Fruit fly (Drosophila melanogaster) whole organism, embryonic: ENCODE measurements around the gene akirin.

Source experiments
- Abd-B ChIP-seq: fragments of 200-800 bp; sonication (Bioruptor generic); optimal IDR thresholded peaks from 2 replicates; lab custom pipeline; 2018; ENCODE audit warnings: missing biosample characterization, mild to moderate bottlenecking, missing genetic modification characterization, moderate library complexity
- CG1024 ChIP-seq: fragments of 200-800 bp; sonication (Bioruptor generic); IDR thresholded peaks from 2 replicates; pipeline ENCODE4 v1.3.6; 2022; ENCODE audit warnings: missing biosample characterization, missing genetic modification characterization
- CG10274 ChIP-seq: fragments of 200-800 bp; sonication (Bioruptor generic); optimal IDR thresholded peaks from 3 replicates; lab custom pipeline; 2017; ENCODE audit warnings: missing biosample characterization, mild to moderate bottlenecking, missing genetic modification characterization
- CG10543 ChIP-seq: fragments of 200-800 bp; sonication (Bioruptor generic); optimal IDR thresholded peaks from 3 replicates; lab custom pipeline; 2017; ENCODE audit warnings: missing biosample characterization, mild to moderate bottlenecking, missing genetic modification characterization, moderate library complexity
- CG11093 ChIP-seq: fragments of 200-800 bp; sonication (Bioruptor generic); IDR thresholded peaks from 3 replicates; pipeline ENCODE4 v1.3.6; 2022; ENCODE audit warnings: missing biosample characterization, missing genetic modification characterization
- CG13624 ChIP-seq: fragments of 200-800 bp; sonication (Bioruptor generic); optimal IDR thresholded peaks from 2 replicates; lab custom pipeline; 2016; ENCODE audit warnings: missing biosample characterization, missing genetic modification characterization
- CG15269 ChIP-seq: fragments of 200-800 bp; sonication (Bioruptor generic); optimal IDR thresholded peaks from 2 replicates; lab custom pipeline; 2018; ENCODE audit warnings: missing biosample characterization, mild to moderate bottlenecking, missing genetic modification characterization, moderate library complexity
- CG17328 ChIP-seq: fragments of 200-800 bp; sonication (Bioruptor generic); IDR thresholded peaks from 2 replicates; pipeline ENCODE4 v1.3.6; 2022; ENCODE audit warnings: missing biosample characterization, missing genetic modification characterization
- CG2875 ChIP-seq: fragments of 200-800 bp; sonication (Bioruptor generic); optimal IDR thresholded peaks from 2 replicates; lab custom pipeline; 2017; ENCODE audit warnings: missing biosample characterization, mild to moderate bottlenecking, missing genetic modification characterization, missing genetic modification reagents
- CG32532 ChIP-seq: fragments of 200-800 bp; sonication (Bioruptor generic); IDR thresholded peaks from 2 replicates; pipeline ENCODE4 v1.3.6; 2022; ENCODE audit warnings: missing biosample characterization, missing genetic modification characterization
- CG34224 ChIP-seq: fragments of 200-800 bp; sonication (Bioruptor generic); IDR thresholded peaks from 3 replicates; pipeline ENCODE4 v1.3.6; 2022; ENCODE audit warnings: missing biosample characterization, missing genetic modification characterization; ENCODE audit not compliant: partially characterized antibody
- CG34376 ChIP-seq: fragments of 200-800 bp; sonication (Bioruptor generic); optimal IDR thresholded peaks from 2 replicates; lab custom pipeline; 2018; ENCODE audit warnings: missing biosample characterization, mild to moderate bottlenecking, missing genetic modification characterization
- CG5245 ChIP-seq: fragments of 200-800 bp; sonication (Bioruptor generic); optimal IDR thresholded peaks from 3 replicates; lab custom pipeline; 2016; ENCODE audit warnings: missing biosample characterization, missing genetic modification characterization
- CG6175 ChIP-seq: fragments of 200-800 bp; sonication (Bioruptor generic); IDR thresholded peaks from 3 replicates; pipeline ENCODE4 v1.3.6; 2022; ENCODE audit warnings: missing biosample characterization, missing genetic modification characterization
- CG6689 ChIP-seq: fragments of 200-800 bp; sonication (Bioruptor generic); IDR thresholded peaks from 2 replicates; pipeline ENCODE4 v1.3.6; 2022; ENCODE audit warnings: missing biosample characterization, missing genetic modification characterization
- CG7928 ChIP-seq: fragments of 200-800 bp; sonication (Bioruptor generic); optimal IDR thresholded peaks from 2 replicates; lab custom pipeline; 2017; ENCODE audit warnings: missing biosample characterization, mild to moderate bottlenecking, missing genetic modification characterization
- CG8924 ChIP-seq: fragments of 200-800 bp; optimal IDR thresholded peaks from 3 replicates; lab custom pipeline; 2019; ENCODE audit warnings: missing biosample characterization, mild to moderate bottlenecking, missing genetic modification characterization, moderate library complexity
- CG9727 ChIP-seq: fragments of 200-800 bp; sonication (Bioruptor generic); optimal IDR thresholded peaks from 3 replicates; lab custom pipeline; 2017; ENCODE audit warnings: missing biosample characterization, mild to moderate bottlenecking, missing genetic modification characterization
- CrebB ChIP-seq: fragments of 200-800 bp; sonication (Bioruptor generic); optimal IDR thresholded peaks from 3 replicates; lab custom pipeline; 2018; ENCODE audit warnings: missing biosample characterization, mild to moderate bottlenecking, missing genetic modification characterization
- Deaf1 ChIP-seq: fragments of 200-800 bp; optimal IDR thresholded peaks from 3 replicates; lab custom pipeline; 2019; ENCODE audit warnings: missing biosample characterization, mild to moderate bottlenecking, missing genetic modification characterization, moderate library complexity
- Doc3 ChIP-seq: fragments of 200-800 bp; sonication (Bioruptor generic); IDR thresholded peaks from 3 replicates; pipeline ENCODE4 v1.3.6; 2022; ENCODE audit warnings: missing biosample characterization, missing genetic modification characterization; ENCODE audit not compliant: partially characterized antibody
- H2.0 ChIP-seq: fragments of 200-800 bp; sonication (Bioruptor generic); IDR thresholded peaks from 2 replicates; pipeline ENCODE4 v1.3.6; 2022; ENCODE audit warnings: missing biosample characterization, missing genetic modification characterization
- HLH3B ChIP-seq: fragments of 200-800 bp; sonication (Bioruptor generic); IDR thresholded peaks from 2 replicates; pipeline ENCODE4 v1.3.6; 2022; ENCODE audit warnings: missing biosample characterization, missing genetic modification characterization
- Sry-δ ChIP-seq: fragments of 200-800 bp; sonication (Bioruptor generic); optimal IDR thresholded peaks from 2 replicates; lab custom pipeline; 2016; ENCODE audit warnings: missing biosample characterization, missing genetic modification characterization
- Taf1 ChIP-seq: fragments of 200-800 bp; sonication (Bioruptor generic); IDR thresholded peaks from 2 replicates; pipeline ENCODE4 v1.3.6; 2022; ENCODE audit warnings: missing biosample characterization, missing genetic modification characterization
- amos ChIP-seq: fragments of 200-800 bp; sonication (Bioruptor generic); IDR thresholded peaks from 2 replicates; pipeline ENCODE4 v1.3.6; 2022; ENCODE audit warnings: missing biosample characterization, missing genetic modification characterization; ENCODE audit not compliant: partially characterized antibody
- ash1 ChIP-seq: fragments of 200-800 bp; sonication (Bioruptor generic); optimal IDR thresholded peaks from 2 replicates; lab custom pipeline; 2018; ENCODE audit warnings: missing biosample characterization, mild to moderate bottlenecking, missing genetic modification characterization
- bsh ChIP-seq, 2 experiments: fragments of 200-800 bp; sonication (Bioruptor generic); optimal IDR thresholded peaks; 2 replicates each; lab custom pipeline; 2017 to 2018; ENCODE audit warnings: mild to moderate bottlenecking in 2 of 2, missing biosample characterization in 2 of 2, missing genetic modification characterization in 2 of 2, moderate library complexity in 1 of 2
- chm ChIP-seq: fragments of 200-800 bp; sonication (Bioruptor generic); IDR thresholded peaks from 2 replicates; pipeline ENCODE4 v1.3.6; 2022; ENCODE audit warnings: missing biosample characterization, missing genetic modification characterization
- corto ChIP-seq: fragments of 200-800 bp; sonication (Bioruptor generic); optimal IDR thresholded peaks from 2 replicates; lab custom pipeline; 2016; ENCODE audit warnings: missing biosample characterization, mild to moderate bottlenecking, missing genetic modification characterization, moderate library complexity
- exex ChIP-seq: fragments of 200-800 bp; sonication (Bioruptor generic); optimal IDR thresholded peaks from 4 replicates; lab custom pipeline; 2018; ENCODE audit warnings: missing biosample characterization, mild to moderate bottlenecking, missing genetic modification characterization, moderate library complexity
- fd64A ChIP-seq: fragments of 200-800 bp; sonication (Bioruptor generic); optimal IDR thresholded peaks from 3 replicates; lab custom pipeline; 2018; ENCODE audit warnings: missing biosample characterization, mild to moderate bottlenecking, missing genetic modification characterization
- gce ChIP-seq: fragments of 200-800 bp; sonication (Bioruptor generic); IDR thresholded peaks from 3 replicates; pipeline ENCODE4 v1.3.6; 2022; ENCODE audit warnings: missing biosample characterization, missing genetic modification characterization
- hb ChIP-seq: fragments of 200-800 bp; sonication (Bioruptor generic); IDR thresholded peaks from 3 replicates; pipeline ENCODE4 v1.3.6; 2022; ENCODE audit warnings: missing biosample characterization, missing genetic modification characterization; ENCODE audit not compliant: partially characterized antibody
- jigr1 ChIP-seq: fragments of 200-800 bp; sonication (Bioruptor generic); IDR thresholded peaks from 3 replicates; pipeline ENCODE4 v1.3.6; 2022; ENCODE audit warnings: missing biosample characterization, missing genetic modification characterization
- jumu ChIP-seq: fragments of 200-800 bp; sonication (Bioruptor generic); optimal IDR thresholded peaks from 3 replicates; lab custom pipeline; 2016; ENCODE audit warnings: missing biosample characterization, missing genetic modification characterization
- nerfin-1 ChIP-seq: fragments of 200-800 bp; sonication (Bioruptor generic); optimal IDR thresholded peaks from 3 replicates; lab custom pipeline; 2019; ENCODE audit warnings: missing biosample characterization, mild to moderate bottlenecking, missing genetic modification characterization, moderate library complexity
- onecut ChIP-seq: fragments of 200-800 bp; sonication (Bioruptor generic); IDR thresholded peaks from 2 replicates; pipeline ENCODE4 v1.3.6; 2022; ENCODE audit warnings: missing biosample characterization, missing genetic modification characterization
- p53 ChIP-seq: fragments of 200-800 bp; sonication (Bioruptor generic); optimal IDR thresholded peaks from 2 replicates; lab custom pipeline; 2016; ENCODE audit warnings: missing biosample characterization, missing genetic modification characterization
- pb ChIP-seq: fragments of 200-800 bp; sonication (Bioruptor generic); optimal IDR thresholded peaks from 3 replicates; lab custom pipeline; 2016; ENCODE audit warnings: missing biosample characterization, missing genetic modification characterization
- pho ChIP-seq: fragments of 200-800 bp; sonication (Bioruptor generic); optimal IDR thresholded peaks from 2 replicates; lab custom pipeline; 2016; ENCODE audit warnings: missing biosample characterization, missing genetic modification characterization
- ranshi ChIP-seq: fragments of 200-800 bp; sonication (Bioruptor generic); IDR thresholded peaks from 2 replicates; pipeline ENCODE4 v1.3.6; 2022; ENCODE audit warnings: missing biosample characterization, missing genetic modification characterization
- ro ChIP-seq: fragments of 200-800 bp; sonication (Bioruptor generic); IDR thresholded peaks from 2 replicates; pipeline ENCODE4 v1.3.6; 2022; ENCODE audit warnings: missing biosample characterization, missing genetic modification characterization
- schlank ChIP-seq: fragments of 200-800 bp; sonication (Bioruptor generic); optimal IDR thresholded peaks from 2 replicates; lab custom pipeline; 2018; ENCODE audit warnings: missing biosample characterization, mild to moderate bottlenecking, missing genetic modification characterization
- shn ChIP-seq: fragments of 200-800 bp; sonication (Bioruptor generic); optimal IDR thresholded peaks from 3 replicates; lab custom pipeline; 2016; ENCODE audit warnings: missing biosample characterization, missing genetic modification characterization
- sisA ChIP-seq: fragments of 200-800 bp; sonication (Bioruptor generic); IDR thresholded peaks from 2 replicates; pipeline ENCODE4 v1.3.6; 2022; ENCODE audit warnings: missing biosample characterization, missing genetic modification characterization
- stc ChIP-seq: fragments of 200-800 bp; sonication (Bioruptor generic); IDR thresholded peaks from 2 replicates; pipeline ENCODE4 v1.3.6; 2022; ENCODE audit warnings: missing biosample characterization, missing genetic modification characterization
- tgo ChIP-seq: fragments of 200-800 bp; sonication (Bioruptor generic); IDR thresholded peaks from 3 replicates; pipeline ENCODE4 v1.3.6; 2022; ENCODE audit warnings: missing biosample characterization, missing genetic modification characterization
- tx ChIP-seq: fragments of 200-800 bp; sonication (Bioruptor generic); optimal IDR thresholded peaks from 2 replicates; lab custom pipeline; 2016; ENCODE audit warnings: missing biosample characterization, missing genetic modification characterization
- unc-4 ChIP-seq: fragments of 200-800 bp; sonication (Bioruptor generic); IDR thresholded peaks from 2 replicates; pipeline ENCODE4 v1.3.6; 2022; ENCODE audit warnings: missing biosample characterization, missing genetic modification characterization; ENCODE audit not compliant: partially characterized antibody
- zen2 ChIP-seq: fragments of 200-800 bp; sonication (Bioruptor generic); IDR thresholded peaks from 3 replicates; pipeline ENCODE4 v1.3.6; 2022; ENCODE audit warnings: missing biosample characterization, missing genetic modification characterization; ENCODE audit not compliant: partially characterized antibody

The akirin gene

DNA sequence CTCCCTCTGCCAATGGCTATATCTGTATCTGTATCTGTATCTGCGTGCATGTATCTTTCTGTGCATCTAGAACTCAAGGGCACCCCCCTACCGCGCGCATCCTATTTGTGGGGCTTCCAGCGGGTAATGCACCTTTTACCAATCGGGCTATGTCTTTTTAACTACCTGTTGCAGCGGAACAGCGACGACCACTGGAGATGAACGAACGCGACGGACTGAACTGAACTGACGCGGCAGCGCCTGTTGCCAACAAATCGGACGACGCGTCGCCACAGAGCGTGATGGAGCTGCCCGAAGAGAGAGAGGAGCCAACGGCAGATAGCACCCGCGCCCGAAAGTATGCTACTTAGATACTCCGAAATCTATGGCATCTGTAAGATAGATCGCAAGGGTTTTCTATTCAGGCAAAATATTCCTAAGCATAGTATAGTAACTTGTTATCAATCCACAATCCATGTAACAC, 24.6 kb upstream of the akirin start, which contains the start of gene Cln7 (continued):
- TF ChIP-seq hb (GFP tag; lab: Robert Waterston, UW), result no peak
- TF ChIP-seq CG13624, result peak; percentile 9
- no peak for TF ChIP-seq Abd-B (GFP tag; lab: Kevin White, UChicago)
- no peak for TF ChIP-seq CG11093 (GFP tag; lab: Robert Waterston, UW)
- TF ChIP-seq bsh (GFP tag; optimal IDR thresholded peaks at IDR 0.05; lab: Kevin White, UChicago), result peak; percentile 32 to 33
- TF ChIP-seq CG34224, result no peak
- TF ChIP-seq Sry-δ (GFP tag; lab: Kevin White, UChicago), result no peak
- peak; percentile 22 for TF ChIP-seq nerfin-1 (tag; lab: Kevin White, UChicago)
- TF ChIP-seq stc, result peak; percentile 57; the same call in 1 of the 2 replicates
- no peak for TF ChIP-seq corto (GFP tag; lab: Kevin White, UChicago)
- TF ChIP-seq chm, result peak; percentile 79
- peak; percentile 49; the same call in 1 of the 2 replicates for TF ChIP-seq HLH3B (GFP tag; lab: Robert Waterston, UW)
- no peak for TF ChIP-seq CG7928 (GFP tag; lab: Kevin White, UChicago)
- TF ChIP-seq onecut, result peak; percentile 55
- TF ChIP-seq unc-4 (GFP tag; lab: Robert Waterston, UW), result peak; percentile 44
- peak; percentile 69 for TF ChIP-seq CG34376
- TF ChIP-seq ash1 (GFP tag; lab: Kevin White, UChicago), result no peak
- peak; percentile 44; the same call in 1 of the 2 replicates for TF ChIP-seq amos (GFP tag; lab: Robert Waterston, UW)
- peak; percentile 63 for TF ChIP-seq CrebB (tag; lab: Kevin White, UChicago)
- TF ChIP-seq CG8924 (tag; lab: Kevin White, UChicago), result peak; percentile 63
- TF ChIP-seq sisA (GFP tag; lab: Robert Waterston, UW), result no peak
- no peak for TF ChIP-seq zen2 (GFP tag; lab: Robert Waterston, UW)
- TF ChIP-seq tgo, result no peak
- TF ChIP-seq p53, result no peak
- TF ChIP-seq CG10543 (GFP tag; lab: Kevin White, UChicago), result peak; percentile 56
- peak; percentile 39 for TF ChIP-seq CG2875 (GFP tag; lab: Kevin White, UChicago)
- TF ChIP-seq CG6689 (GFP tag; lab: Robert Waterston, UW), result no peak
- peak; percentile 15 for TF ChIP-seq schlank (tag; lab: Kevin White, UChicago)
- no peak for TF ChIP-seq shn
- no peak for TF ChIP-seq Taf1 (GFP tag; lab: Robert Waterston, UW)
- TF ChIP-seq pb (GFP tag; lab: Kevin White, UChicago), result no peak
- TF ChIP-seq H2.0 (GFP tag; lab: Robert Waterston, UW), result no peak
- no peak for TF ChIP-seq CG17328
- TF ChIP-seq ro (GFP tag; lab: Robert Waterston, UW), result no peak
- TF ChIP-seq ranshi, result no peak; the same call in 1 of the 2 replicates
- TF ChIP-seq tx (GFP tag; lab: Kevin White, UChicago), result no peak
- TF ChIP-seq Deaf1 (tag; lab: Kevin White, UChicago), result peak; percentile 86
- peak; percentile 29; the same call in 1 of the 3 replicates for TF ChIP-seq CG6175 (GFP tag; lab: Robert Waterston, UW)
- TF ChIP-seq exex (tag; lab: Kevin White, UChicago), result peak; percentile 43
- no peak for TF ChIP-seq CG5245 (GFP tag; lab: Kevin White, UChicago)
- peak; percentile 26 for TF ChIP-seq CG15269
- TF ChIP-seq CG32532 (GFP tag; lab: Robert Waterston, UW), result peak; percentile 46; the same call in 1 of the 2 replicates
- no peak for TF ChIP-seq pho
- no peak for TF ChIP-seq CG1024 (GFP tag; lab: Robert Waterston, UW)
- no peak for TF ChIP-seq CG10274 (GFP tag; lab: Kevin White, UChicago)
- TF ChIP-seq gce, result peak; percentile 66; the same call in 1 of the 3 replicates
- peak; percentile 40 for TF ChIP-seq CG9727
- TF ChIP-seq fd64A (GFP tag; lab: Kevin White, UChicago), result peak; percentile 29
- TF ChIP-seq jumu (GFP tag; lab: Kevin White, UChicago), result peak; percentile 14
- TF ChIP-seq Doc3, result no peak
- no peak for TF ChIP-seq jigr1
